Worm (Caenorhabditis elegans): ENCODE measurements around the gene T01E8.8.

The T01E8.8 gene

DNA sequence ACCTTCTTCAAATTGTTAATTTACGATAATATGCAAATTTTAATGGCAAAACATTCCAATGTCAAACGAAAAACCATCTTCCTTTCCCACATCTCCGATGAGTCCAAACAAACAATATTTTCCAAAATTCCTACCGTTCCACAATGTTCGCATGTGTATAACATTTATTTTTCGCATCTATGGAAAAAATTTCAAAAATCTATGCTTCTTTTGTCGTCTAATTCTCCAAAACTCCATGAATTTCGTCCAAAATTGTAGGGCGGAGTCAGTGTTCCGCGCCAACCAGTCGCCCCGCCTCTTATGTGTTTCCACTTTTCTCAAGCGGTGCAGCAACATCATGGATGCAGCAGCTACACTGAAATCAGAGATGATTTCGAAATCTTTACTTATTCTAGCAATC is at the start of gene T01E8.8:
TSS of gene T01E8.8 (plus strand) at position 301 of the 400 bp plus-strand sequence.
- no peak for TF ChIP-seq ceh-39 (tag; optimal IDR thresholded peaks at IDR 0.05)
- no peak for TF ChIP-seq ztf-11 (tag; optimal IDR thresholded peaks at IDR 0.05)
- TF ChIP-seq ceh-43 (GFP tag; optimal IDR thresholded peaks at IDR 0.05) = no peak
- no peak for TF ChIP-seq unc-39 (tag; optimal IDR thresholded peaks at IDR 0.05)
- TF ChIP-seq ceh-83 (GFP tag; optimal IDR thresholded peaks at IDR 0.05) = no peak
- no peak for TF ChIP-seq elt-1 (tag; optimal IDR thresholded peaks at IDR 0.05; ENCODE audit: borderline replicate concordance, insufficient read depth)
- no peak for TF ChIP-seq M03D4.4 (tag; optimal IDR thresholded peaks at IDR 0.05)
- TF ChIP-seq elt-3 (tag; optimal IDR thresholded peaks at IDR 0.05) = no peak
- no peak for TF ChIP-seq cnd-1 (tag; optimal IDR thresholded peaks at IDR 0.05)
- TF ChIP-seq unc-62 (GFP tag; optimal IDR thresholded peaks at IDR 0.05) = no peak
- no peak for TF ChIP-seq hlh-1 (tag; optimal IDR thresholded peaks at IDR 0.05)
- TF ChIP-seq blmp-1 (tag; optimal IDR thresholded peaks at IDR 0.05) = no peak
- no peak for TF ChIP-seq nhr-2 (tag; optimal IDR thresholded peaks at IDR 0.05)
- no peak for TF ChIP-seq flh-1 (GFP tag; optimal IDR thresholded peaks at IDR 0.05)

- no peak for TF ChIP-seq mab-5 (tag; optimal IDR thresholded peaks at IDR 0.05)
- TF ChIP-seq nhr-237 (tag; optimal IDR thresholded peaks at IDR 0.05) = no peak
- no peak for TF ChIP-seq mep-1 (tag; optimal IDR thresholded peaks at IDR 0.05)
- no peak for TF ChIP-seq tbx-8 (GFP tag; optimal IDR thresholded peaks at IDR 0.05)
Measured at ce11 chrII:10182634-10183033, 48.4 kb upstream of the T01E8.8 start, which contains the start of gene srd-1. Gene srd-1, minus strand, starts transcription at chrII:10182734.

DNA sequence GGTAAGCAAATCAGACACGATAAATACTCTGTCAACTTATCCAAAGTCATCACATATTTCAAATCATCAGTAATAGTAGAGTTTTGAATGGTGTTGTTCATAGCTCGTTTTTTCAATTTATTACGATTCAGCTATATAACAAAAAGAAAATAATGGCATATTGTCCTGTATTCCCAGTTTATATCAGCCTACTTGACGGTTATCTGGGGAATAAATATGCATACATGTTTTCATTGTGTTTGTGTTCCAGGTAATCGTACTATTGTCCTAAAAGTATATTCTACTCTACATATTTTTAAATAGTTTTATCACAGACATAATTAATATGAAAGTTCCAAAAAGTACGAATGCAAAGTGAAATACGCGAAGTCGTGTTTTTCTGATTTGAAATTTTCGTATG is 43.3 kb upstream of the T01E8.8 start, which contains the start of gene srd-2:
TSS of gene srd-2 (minus strand) at position 101 of the 400 bp plus-strand sequence.
- no peak for TF ChIP-seq mls-2 (tag; optimal IDR thresholded peaks at IDR 0.05)
- no peak for TF ChIP-seq elt-3 (tag; optimal IDR thresholded peaks at IDR 0.05)
- no peak for TF ChIP-seq snpc-4 (tag; optimal IDR thresholded peaks at IDR 0.05)
- TF ChIP-seq tbx-8 (GFP tag; optimal IDR thresholded peaks at IDR 0.05) = no peak
- TF ChIP-seq blmp-1 (tag; optimal IDR thresholded peaks at IDR 0.05) = no peak
- TF ChIP-seq lin-13 (tag; optimal IDR thresholded peaks at IDR 0.05) = no peak
- no peak for TF ChIP-seq hlh-1 (tag; optimal IDR thresholded peaks at IDR 0.05)
- no peak for TF ChIP-seq elt-1 (tag; optimal IDR thresholded peaks at IDR 0.05; ENCODE audit: borderline replicate concordance, insufficient read depth)
- TF ChIP-seq unc-62 (GFP tag; optimal IDR thresholded peaks at IDR 0.05) = no peak
- no peak for TF ChIP-seq pha-4 (tag; optimal IDR thresholded peaks at IDR 0.05)
- no peak for TF ChIP-seq bed-3 (GFP tag; optimal IDR thresholded peaks at IDR 0.05)
- no peak for TF ChIP-seq ham-2 (GFP tag; optimal IDR thresholded peaks at IDR 0.05)
- no peak for TF ChIP-seq sem-2 (GFP tag; optimal IDR thresholded peaks at IDR 0.05)

DNA sequence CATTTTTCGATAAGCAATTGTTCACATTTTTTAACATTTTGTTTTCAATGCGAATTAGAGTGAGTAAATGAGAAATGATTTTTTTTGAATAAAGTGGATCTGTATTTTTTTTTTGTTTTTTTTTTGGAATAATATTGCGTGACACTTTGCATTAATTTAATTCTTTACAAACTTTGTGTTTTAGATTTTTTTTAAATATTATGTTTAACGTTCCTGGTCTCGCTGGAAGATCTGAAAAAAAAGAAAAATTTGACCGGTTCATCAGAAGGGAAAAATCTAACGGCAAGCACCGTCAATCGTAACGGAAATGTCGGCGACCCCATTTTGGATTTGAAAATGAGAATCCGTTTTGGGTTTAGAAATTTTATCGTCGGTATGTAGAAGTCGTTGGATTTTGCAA is 41.7 kb upstream of the T01E8.8 start, which contains the start of gene cdc-25.4:
TSS of gene cdc-25.4 (minus strand) at position 101 of the 400 bp plus-strand sequence.
- TF ChIP-seq lin-32 (GFP tag; optimal IDR thresholded peaks at IDR 0.05) (no peak), unc-62 (GFP tag; optimal IDR thresholded peaks at IDR 0.05) (no peak), snpc-4 (tag; optimal IDR thresholded peaks at IDR 0.05) (no peak), nhr-76 (tag; optimal IDR thresholded peaks at IDR 0.05) (no peak), drap-1 (GFP tag; optimal IDR thresholded peaks at IDR 0.05) (no peak), lin-13 (tag; optimal IDR thresholded peaks at IDR 0.05) (no peak), blmp-1 (tag; optimal IDR thresholded peaks at IDR 0.05) (no peak), mep-1 (tag; optimal IDR thresholded peaks at IDR 0.05) (no peak), cnd-1 (tag; optimal IDR thresholded peaks at IDR 0.05) (no peak), bed-3 (GFP tag; optimal IDR thresholded peaks at IDR 0.05) (no peak), nhr-237 (tag; optimal IDR thresholded peaks at IDR 0.05) (no peak), nhr-12 (tag; optimal IDR thresholded peaks at IDR 0.05) (no peak), ham-2 (GFP tag; optimal IDR thresholded peaks at IDR 0.05) (no peak), elt-3 (tag; optimal IDR thresholded peaks at IDR 0.05) (no peak), lsy-2 (tag; optimal IDR thresholded peaks at IDR 0.05) (no peak), ceh-39 (tag; optimal IDR thresholded peaks at IDR 0.05) (no peak), ztf-11 (tag; optimal IDR thresholded peaks at IDR 0.05) (no peak), mab-5 (tag; optimal IDR thresholded peaks at IDR 0.05) (no peak), M03D4.4 (tag; optimal IDR thresholded peaks at IDR 0.05) (no peak)

- no peak for TF ChIP-seq flh-1 (GFP tag; optimal IDR thresholded peaks at IDR 0.05)
- no peak for TF ChIP-seq snpc-4 (tag; optimal IDR thresholded peaks at IDR 0.05)
- TF ChIP-seq lsy-2 (tag; optimal IDR thresholded peaks at IDR 0.05) = no peak
- TF ChIP-seq sptf-1 (tag; optimal IDR thresholded peaks at IDR 0.05) = no peak
- no peak for TF ChIP-seq ceh-39 (tag; optimal IDR thresholded peaks at IDR 0.05)
- no peak for TF ChIP-seq sem-2 (GFP tag; optimal IDR thresholded peaks at IDR 0.05)
Measured at ce11 chrII:10192207-10192606, 38.9 kb upstream of the T01E8.8 start, which contains the start of gene R05H5.7. Gene R05H5.7, plus strand, starts transcription at chrII:10192507.

Measured in whole organism, mixed stage, embryonic.